Fruit fly (Drosophila melanogaster) whole organism, embryonic: ENCODE results near the gene Zn72D.

Experiments
- Antp ChIP-seq: fragments of 200-800 bp; sonication (Bioruptor generic); optimal IDR thresholded peaks from 3 replicates; lab custom pipeline; 2016; ENCODE audit warnings: missing biosample characterization, missing genetic modification characterization
- B-H2 ChIP-seq: fragments of 200-800 bp; sonication (Bioruptor generic); optimal IDR thresholded peaks from 2 replicates; lab custom pipeline; 2018; ENCODE audit warnings: missing biosample characterization, mild to moderate bottlenecking, missing genetic modification characterization
- CG11398 ChIP-seq: fragments of 200-800 bp; sonication (Bioruptor generic); optimal IDR thresholded peaks from 2 replicates; lab custom pipeline; 2016; ENCODE audit warnings: missing biosample characterization, missing genetic modification characterization
- CG12659 ChIP-seq: fragments of 200-800 bp; sonication (Bioruptor generic); optimal IDR thresholded peaks from 3 replicates; lab custom pipeline; 2017; ENCODE audit warnings: mild to moderate bottlenecking, missing biosample characterization, missing genetic modification reagents, missing genetic modification characterization
- CG13287 ChIP-seq: fragments of 200-800 bp; sonication (Bioruptor generic); IDR thresholded peaks from 2 replicates; pipeline ENCODE4 v1.3.6; 2022; ENCODE audit warnings: missing biosample characterization, missing genetic modification characterization; ENCODE audit not compliant: partially characterized antibody
- CG1529 ChIP-seq: fragments of 200-800 bp; sonication (Bioruptor generic); optimal IDR thresholded peaks from 3 replicates; lab custom pipeline; 2018; ENCODE audit warnings: missing biosample characterization, missing genetic modification characterization
- CG16779 ChIP-seq: fragments of 200-800 bp; sonication (Bioruptor generic); IDR thresholded peaks from 2 replicates; pipeline ENCODE4 v1.3.6; 2022; ENCODE audit warnings: missing biosample characterization, missing genetic modification characterization
- CG16815 ChIP-seq: fragments of 200-800 bp; sonication (Bioruptor generic); optimal IDR thresholded peaks from 3 replicates; lab custom pipeline; 2017; ENCODE audit warnings: missing biosample characterization, mild to moderate bottlenecking, missing genetic modification characterization
- CG30020 ChIP-seq: fragments of 200-800 bp; optimal IDR thresholded peaks from 2 replicates; lab custom pipeline; 2019; ENCODE audit warnings: missing biosample characterization, mild to moderate bottlenecking, missing genetic modification characterization, moderate library complexity
- CG30431 ChIP-seq: fragments of 200-800 bp; sonication (Bioruptor generic); optimal IDR thresholded peaks from 2 replicates; lab custom pipeline; 2017; ENCODE audit warnings: missing biosample characterization, missing genetic modification characterization
- CG32772 ChIP-seq: fragments of 200-800 bp; sonication (Bioruptor generic); IDR thresholded peaks from 2 replicates; pipeline ENCODE4 v1.3.6; 2022; ENCODE audit warnings: missing biosample characterization, missing genetic modification characterization
- CG33213 ChIP-seq: fragments of 200-800 bp; sonication (Bioruptor generic); optimal IDR thresholded peaks from 3 replicates; lab custom pipeline; 2016; ENCODE audit warnings: missing biosample characterization, missing genetic modification characterization
- CG4424 ChIP-seq: fragments of 200-800 bp; sonication (Bioruptor generic); optimal IDR thresholded peaks from 3 replicates; lab custom pipeline; 2016; ENCODE audit warnings: missing biosample characterization, missing genetic modification characterization
- CG7372 ChIP-seq: fragments of 200-800 bp; sonication (Bioruptor generic); IDR thresholded peaks from 2 replicates; pipeline ENCODE4 v1.3.6; 2022; ENCODE audit warnings: missing biosample characterization, missing genetic modification characterization
- CG7786 ChIP-seq: fragments of 200-800 bp; sonication (Bioruptor generic); optimal IDR thresholded peaks from 2 replicates; lab custom pipeline; 2016; ENCODE audit warnings: missing biosample characterization, missing genetic modification characterization
- Dad ChIP-seq: fragments of 200-800 bp; sonication (Bioruptor generic); optimal IDR thresholded peaks from 3 replicates; lab custom pipeline; 2016; ENCODE audit warnings: missing biosample characterization, missing genetic modification characterization
- Dip3 ChIP-seq: fragments of 200-800 bp; sonication (Bioruptor generic); optimal IDR thresholded peaks from 3 replicates; lab custom pipeline; 2016; ENCODE audit warnings: missing biosample characterization, missing genetic modification characterization
- Dll ChIP-seq: fragments of 200-800 bp; sonication (Bioruptor generic); IDR thresholded peaks from 4 replicates; pipeline ENCODE4 v1.3.6; 2022; ENCODE audit warnings: missing biosample characterization, missing genetic modification characterization; ENCODE audit not compliant: partially characterized antibody
- ERR ChIP-seq: fragments of 200-800 bp; sonication (Bioruptor generic); optimal IDR thresholded peaks from 2 replicates; lab custom pipeline; 2016; ENCODE audit warnings: missing biosample characterization, missing genetic modification characterization
- Elba2 ChIP-seq: fragments of 200-800 bp; sonication (Bioruptor generic); optimal IDR thresholded peaks from 3 replicates; lab custom pipeline; 2016; ENCODE audit warnings: missing biosample characterization, missing genetic modification characterization
- GATAe ChIP-seq: fragments of 200-800 bp; sonication (Bioruptor generic); conservative IDR thresholded peaks from 2 replicates; pipeline ENCODE4 v1.3.6; 2022; ENCODE audit warnings: missing biosample characterization, missing genetic modification characterization
- H2.0 ChIP-seq: fragments of 200-800 bp; sonication (Bioruptor generic); IDR thresholded peaks from 2 replicates; pipeline ENCODE4 v1.3.6; 2022; ENCODE audit warnings: missing biosample characterization, missing genetic modification characterization
- MESR4 ChIP-seq: fragments of 200-800 bp; sonication (Bioruptor generic); optimal IDR thresholded peaks from 2 replicates; lab custom pipeline; 2018; ENCODE audit warnings: missing biosample characterization, mild to moderate bottlenecking, missing genetic modification characterization, moderate library complexity
- Mad ChIP-seq: fragments of 200-800 bp; sonication (Bioruptor generic); optimal IDR thresholded peaks from 2 replicates; lab custom pipeline; 2016; ENCODE audit warnings: missing biosample characterization, missing genetic modification characterization
- NC2β ChIP-seq: fragments of 200-800 bp; sonication (Bioruptor generic); optimal IDR thresholded peaks from 2 replicates; lab custom pipeline; 2016; ENCODE audit warnings: missing biosample characterization, missing genetic modification characterization
- Poxn ChIP-seq: fragments of 200-800 bp; sonication (Bioruptor generic); IDR thresholded peaks from 2 replicates; pipeline ENCODE4 v1.3.6; 2022; ENCODE audit warnings: missing biosample characterization, missing genetic modification characterization
- Trl ChIP-seq, 3 experiments: fragments of >200 bp in 2 of 3; fragments of 200-800 bp in 1 of 3; sonication (Bioruptor generic) in 1 of 3; optimal IDR thresholded peaks; 2 replicates in 1 of 3; 3 replicates in 2 of 3; lab custom pipeline; 2016 to 2017; ENCODE audit warnings: missing biosample characterization in 1 of 3, missing genetic modification characterization in 1 of 3
- Vsx1 ChIP-seq: fragments of 200-800 bp; sonication (Bioruptor generic); optimal IDR thresholded peaks from 2 replicates; lab custom pipeline; 2017; ENCODE audit warnings: missing biosample characterization, mild to moderate bottlenecking, missing genetic modification characterization, missing genetic modification reagents
- ash1 ChIP-seq: fragments of 200-800 bp; sonication (Bioruptor generic); optimal IDR thresholded peaks from 2 replicates; lab custom pipeline; 2018; ENCODE audit warnings: missing biosample characterization, mild to moderate bottlenecking, missing genetic modification characterization
- br ChIP-seq: fragments of >200 bp; optimal IDR thresholded peaks from 2 replicates; lab custom pipeline; 2017
- dm ChIP-seq: fragments of 200-800 bp; sonication (Bioruptor generic); optimal IDR thresholded peaks from 3 replicates; lab custom pipeline; 2016; ENCODE audit warnings: missing biosample characterization, missing genetic modification characterization
- dmrt99B ChIP-seq: fragments of 200-800 bp; sonication (Bioruptor generic); optimal IDR thresholded peaks from 2 replicates; lab custom pipeline; 2018; ENCODE audit warnings: missing biosample characterization, mild to moderate bottlenecking, missing genetic modification characterization, moderate library complexity
- dpn ChIP-seq, 2 experiments: fragments of 200-800 bp; sonication (Bioruptor generic); optimal IDR thresholded peaks; 3 replicates each; lab custom pipeline; 2016; ENCODE audit warnings: missing biosample characterization in 2 of 2, missing genetic modification characterization in 2 of 2
- dysf ChIP-seq: fragments of 200-800 bp; sonication (Bioruptor generic); IDR thresholded peaks from 3 replicates; pipeline ENCODE4 v1.3.6; 2022; ENCODE audit warnings: missing biosample characterization, missing genetic modification characterization
- eyg ChIP-seq: fragments of 200-800 bp; sonication (Bioruptor generic); optimal IDR thresholded peaks from 3 replicates; lab custom pipeline; 2016; ENCODE audit warnings: missing biosample characterization, missing genetic modification characterization
- hbn ChIP-seq: fragments of 200-800 bp; sonication (Bioruptor generic); IDR thresholded peaks from 2 replicates; pipeline ENCODE4 v1.3.6; 2022; ENCODE audit warnings: missing biosample characterization, missing genetic modification characterization; ENCODE audit not compliant: partially characterized antibody
- mirr ChIP-seq: fragments of 200-800 bp; sonication (Bioruptor generic); optimal IDR thresholded peaks from 3 replicates; lab custom pipeline; 2018; ENCODE audit warnings: missing biosample characterization, mild to moderate bottlenecking, missing genetic modification characterization
- otp ChIP-seq: fragments of 200-800 bp; sonication (Bioruptor generic); IDR thresholded peaks from 3 replicates; pipeline ENCODE4, ENCODE4 v1.3.6; 2022; ENCODE audit warnings: missing biosample characterization, missing genetic modification characterization
- pros ChIP-seq: fragments of 200-800 bp; sonication (Bioruptor generic); optimal IDR thresholded peaks from 3 replicates; lab custom pipeline; 2019; ENCODE audit warnings: missing biosample characterization, mild to moderate bottlenecking, missing genetic modification characterization, moderate library complexity
- psq ChIP-seq: fragments of 200-800 bp; sonication (Bioruptor generic); optimal IDR thresholded peaks from 2 replicates; lab custom pipeline; 2017; ENCODE audit warnings: missing biosample characterization, missing genetic modification characterization
- salm ChIP-seq: fragments of 200-800 bp; sonication (Bioruptor generic); optimal IDR thresholded peaks from 2 replicates; lab custom pipeline; 2018; ENCODE audit warnings: missing biosample characterization, mild to moderate bottlenecking, missing genetic modification characterization
- sc ChIP-seq, 3 experiments: fragments of >200 bp in 2 of 3; fragments of 200-800 bp in 1 of 3; sonication (Bioruptor generic) in 1 of 3; optimal IDR thresholded peaks; 2 replicates in 2 of 3; 3 replicates in 1 of 3; lab custom pipeline; 2017; ENCODE audit warnings: mild to moderate bottlenecking in 1 of 3, missing biosample characterization in 1 of 3, missing genetic modification characterization in 1 of 3, missing genetic modification reagents in 1 of 3
- seq ChIP-seq: fragments of 200-800 bp; sonication (Bioruptor generic); IDR thresholded peaks from 2 replicates; pipeline ENCODE4 v1.3.6; 2022; ENCODE audit warnings: missing biosample characterization, missing genetic modification characterization
- shn ChIP-seq: fragments of 200-800 bp; sonication (Bioruptor generic); optimal IDR thresholded peaks from 3 replicates; lab custom pipeline; 2016; ENCODE audit warnings: missing biosample characterization, missing genetic modification characterization
- tap ChIP-seq: fragments of 200-800 bp; optimal IDR thresholded peaks from 3 replicates; lab custom pipeline; 2019; ENCODE audit warnings: missing biosample characterization, mild to moderate bottlenecking, missing genetic modification characterization, moderate library complexity
- tin ChIP-seq: fragments of 200-800 bp; sonication (Bioruptor generic); optimal IDR thresholded peaks from 3 replicates; lab custom pipeline; 2016; ENCODE audit warnings: missing biosample characterization, missing genetic modification characterization
- tll ChIP-seq, 2 experiments: fragments of 200-800 bp in 1 of 2; fragments of >200 bp in 1 of 2; sonication (Bioruptor generic) in 1 of 2; optimal IDR thresholded peaks; 2 replicates each; lab custom pipeline; 2017 to 2019; ENCODE audit warnings: missing biosample characterization in 2 of 2, missing genetic modification characterization in 2 of 2, mild to moderate bottlenecking in 1 of 2, moderate library complexity in 1 of 2
- tx ChIP-seq: fragments of 200-800 bp; sonication (Bioruptor generic); optimal IDR thresholded peaks from 2 replicates; lab custom pipeline; 2016; ENCODE audit warnings: missing biosample characterization, missing genetic modification characterization
- vfl ChIP-seq: fragments of 200-800 bp; sonication (Bioruptor generic); optimal IDR thresholded peaks from 2 replicates; lab custom pipeline; 2016; ENCODE audit warnings: missing biosample characterization, missing genetic modification characterization

Gene Zn72D

dm6 chr3L:16128973-16129745, 16.7 kb upstream of the Zn72D start, which contains the start of gene SsRbeta (continued):
- TF ChIP-seq otp (GFP tag; lab: Robert Waterston, UW): no peak
- TF ChIP-seq tap (tag; lab: Kevin White, UChicago): no peak
- no peak for TF ChIP-seq ash1 (GFP tag; lab: Kevin White, UChicago)
- peak; percentile 67 for TF ChIP-seq Dll (GFP tag; lab: Robert Waterston, UW)
- no peak for TF ChIP-seq eyg (GFP tag; lab: Kevin White, UChicago)
- no peak for TF ChIP-seq CG16815 (GFP tag; lab: Kevin White, UChicago)
- TF ChIP-seq H2.0 (GFP tag; lab: Robert Waterston, UW): peak; percentile 76
- TF ChIP-seq CG1529: no peak
- TF ChIP-seq CG30431: no peak
- TF ChIP-seq seq (GFP tag; lab: Robert Waterston, UW): no peak
- TF ChIP-seq CG32772 (GFP tag; lab: Robert Waterston, UW): peak; percentile 48; the same call in 1 of the 2 replicates
- no peak for TF ChIP-seq salm (tag; lab: Kevin White, UChicago)
- no peak for TF ChIP-seq shn (GFP tag; lab: Kevin White, UChicago)
- no peak for TF ChIP-seq Mad (GFP tag; lab: Kevin White, UChicago)
- TF ChIP-seq Trl (optimal IDR thresholded peaks at IDR 0.05; lab: Kevin White, UChicago): no peak
- no peak for TF ChIP-seq Trl (GFP tag; optimal IDR thresholded peaks at IDR 0.05; lab: Kevin White, UChicago)
- no peak for TF ChIP-seq CG7786 (GFP tag; lab: Kevin White, UChicago)
- peak; percentile 3 for TF ChIP-seq mirr (GFP tag; lab: Kevin White, UChicago)
- TF ChIP-seq Vsx1 (GFP tag; lab: Kevin White, UChicago): no peak
- no peak for TF ChIP-seq CG11398
- no peak for TF ChIP-seq ERR (GFP tag; lab: Kevin White, UChicago)
- TF ChIP-seq CG16779 (GFP tag; lab: Robert Waterston, UW): peak; percentile 46; the same call in 1 of the 2 replicates
- TF ChIP-seq pros (GFP tag; lab: Kevin White, UChicago): no peak
- no peak for TF ChIP-seq psq
- TF ChIP-seq CG30020 (tag; lab: Kevin White, UChicago): peak; percentile 51
- peak; percentile 79 for TF ChIP-seq CG13287 (GFP tag; lab: Robert Waterston, UW)
- TF ChIP-seq Elba2: no peak
- TF ChIP-seq CG33213: no peak
- TF ChIP-seq dpn (GFP tag; optimal IDR thresholded peaks at IDR 0.05; lab: Kevin White, UChicago): no peak
- TF ChIP-seq Dad (GFP tag; lab: Kevin White, UChicago): no peak
- TF ChIP-seq NC2β (GFP tag; lab: Kevin White, UChicago): peak; percentile 61
- TF ChIP-seq dm (GFP tag; lab: Kevin White, UChicago): no peak
- TF ChIP-seq sc (optimal IDR thresholded peaks at IDR 0.05; lab: Kevin White, UChicago): no peak
- no peak for TF ChIP-seq sc (GFP tag; optimal IDR thresholded peaks at IDR 0.05; lab: Kevin White, UChicago)
- no peak for TF ChIP-seq Antp (GFP tag; lab: Kevin White, UChicago)
- TF ChIP-seq CG12659: peak; percentile 19
- TF ChIP-seq Dip3: no peak
- no peak for TF ChIP-seq Poxn
- no peak for TF ChIP-seq br (lab: Kevin White, UChicago)
- TF ChIP-seq hbn: peak; percentile 61
- peak; percentile 13 for TF ChIP-seq dmrt99B (tag; lab: Kevin White, UChicago)
- TF ChIP-seq MESR4 (GFP tag; lab: Kevin White, UChicago): peak; percentile 94
- no peak for TF ChIP-seq tx (GFP tag; lab: Kevin White, UChicago)
- no peak for TF ChIP-seq GATAe (GFP tag; lab: Robert Waterston, UW)
- TF ChIP-seq CG7372 (GFP tag; lab: Robert Waterston, UW): peak; percentile 58
- TF ChIP-seq B-H2: peak; percentile 29
- TF ChIP-seq vfl (GFP tag; lab: Kevin White, UChicago): no peak
- TF ChIP-seq tll (GFP tag; optimal IDR thresholded peaks at IDR 0.05; lab: Kevin White, UChicago): no peak
- peak; percentile 48 for TF ChIP-seq CG4424 (GFP tag; lab: Kevin White, UChicago)
- TF ChIP-seq dysf (GFP tag; lab: Robert Waterston, UW): no peak; the same call in 2 of the 3 replicates
- peak; percentile 26 for TF ChIP-seq tin (GFP tag; lab: Kevin White, UChicago)
